Worm (Caenorhabditis elegans): ENCODE data around the gene lig-4.

Gene lig-4

DNA sequence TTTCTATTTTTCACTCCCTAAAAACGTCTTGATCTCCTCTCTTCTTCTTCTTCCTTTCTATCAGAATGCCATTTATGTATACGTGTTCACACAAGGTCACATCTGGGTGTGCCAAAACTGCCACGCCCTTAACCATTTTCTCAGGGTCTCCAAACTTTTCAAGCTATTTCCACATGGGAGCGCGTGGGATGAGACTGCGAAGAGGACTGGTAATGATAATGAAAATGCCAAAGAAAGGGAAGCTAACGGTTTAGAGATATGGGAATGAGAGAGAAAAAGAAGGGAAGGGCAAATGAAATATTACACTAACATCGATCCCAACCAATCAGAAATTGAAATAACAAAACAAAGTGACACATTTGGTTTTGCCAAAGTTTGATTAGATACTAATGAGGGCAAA lies 33.0 kb upstream of the lig-4 start (continued):
- TF ChIP-seq nhr-20 (tag; optimal IDR thresholded peaks at IDR 0.05) (peak; percentile 78), elt-3 (tag; optimal IDR thresholded peaks at IDR 0.05) (peak; percentile 55 to 95 (median 86)), ama-1 (optimal IDR thresholded peaks at IDR 0.05) (no peak), F16B12.6 (tag; optimal IDR thresholded peaks at IDR 0.05) (no peak), nhr-19 (GFP tag; conservative IDR thresholded peaks at IDR 0.05) (no peak), C16A3.4 (tag; optimal IDR thresholded peaks at IDR 0.05) (peak; percentile 36), lsy-2 (tag; optimal IDR thresholded peaks at IDR 0.05) (peak; percentile 22 to 47), xbp-1 (tag; optimal IDR thresholded peaks at IDR 0.05) (peak; percentile 5), ceh-82 (tag; optimal IDR thresholded peaks at IDR 0.05) (no peak)

DNA sequence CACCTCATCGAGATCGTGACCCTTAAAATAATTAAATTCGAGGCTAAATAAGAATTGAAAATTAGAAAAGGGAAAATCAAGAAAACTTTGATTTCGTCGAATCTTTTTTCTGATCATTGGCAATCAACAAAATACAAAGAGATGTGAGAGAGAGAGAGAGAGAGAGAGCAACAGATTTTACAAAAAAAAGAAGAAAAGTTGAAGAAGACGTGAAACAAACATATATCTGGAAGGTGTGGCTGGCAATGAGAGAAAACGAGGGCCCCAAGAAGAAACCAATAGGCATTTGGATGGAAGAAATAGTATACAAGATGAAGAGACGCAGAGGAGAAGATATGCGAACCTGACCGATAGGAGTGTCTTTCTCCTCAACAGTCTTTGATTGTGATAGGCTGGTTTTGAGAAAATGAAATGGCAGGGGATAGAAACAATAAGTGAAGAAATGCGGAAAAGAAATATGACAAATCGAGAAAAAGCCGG lies 32.2 kb upstream of the lig-4 start, which contains the start of gene mup-4:
Gene mup-4, minus strand, starts transcription at position 51 of the 480 bp plus-strand sequence.
- no peak for TF ChIP-seq mef-2 (tag; optimal IDR thresholded peaks at IDR 0.05)
- TF ChIP-seq jun-1 (tag; optimal IDR thresholded peaks at IDR 0.05) = no peak
- no peak for TF ChIP-seq hpl-2 (GFP tag; optimal IDR thresholded peaks at IDR 0.05)
- TF ChIP-seq aly-2 (tag; optimal IDR thresholded peaks at IDR 0.05) = no peak
- peak; percentile 91 for TF ChIP-seq pag-3 (tag; optimal IDR thresholded peaks at IDR 0.05; ENCODE audit: borderline replicate concordance, insufficient read depth)
- peak in 1 of 3 experiments; percentile 15 for TF ChIP-seq dpl-1 (GFP tag; optimal IDR thresholded peaks at IDR 0.05)
- no peak for TF ChIP-seq efl-1 (optimal IDR thresholded peaks at IDR 0.05)
- TF ChIP-seq efl-1 (GFP tag; optimal IDR thresholded peaks at IDR 0.05 in 1 of 2) = no peak
- no peak for TF ChIP-seq unc-62 (GFP tag; optimal IDR thresholded peaks at IDR 0.05)
- no peak for TF ChIP-seq unc-130 (tag; optimal IDR thresholded peaks at IDR 0.05)
- TF ChIP-seq nhr-28 (tag; optimal IDR thresholded peaks at IDR 0.05) = no peak
- peak; percentile 72 for TF ChIP-seq lin-14 (GFP tag; optimal IDR thresholded peaks at IDR 0.05)
- TF ChIP-seq xbp-1 (tag; optimal IDR thresholded peaks at IDR 0.05) = no peak
- no peak for TF ChIP-seq sup-37 (GFP tag; optimal IDR thresholded peaks at IDR 0.05)
- no peak for TF ChIP-seq aha-1 (tag; optimal IDR thresholded peaks at IDR 0.05)
- peak; percentile 43 for TF ChIP-seq nhr-20 (tag; optimal IDR thresholded peaks at IDR 0.05)
- TF ChIP-seq blmp-1 (tag; optimal IDR thresholded peaks at IDR 0.05) = peak; percentile 65
- no peak for TF ChIP-seq nhr-237 (tag; optimal IDR thresholded peaks at IDR 0.05)
- no peak for TF ChIP-seq rnt-1 (tag; optimal IDR thresholded peaks at IDR 0.05)
- no peak for TF ChIP-seq skn-1 (tag; optimal IDR thresholded peaks at IDR 0.05)
- no peak for TF ChIP-seq lin-13 (GFP tag; optimal IDR thresholded peaks at IDR 0.05)
- TF ChIP-seq fkh-10 (GFP tag; optimal IDR thresholded peaks at IDR 0.05) = no peak
- TF ChIP-seq tbx-2 (tag; optimal IDR thresholded peaks at IDR 0.05) = peak; percentile 17
- TF ChIP-seq efl-3 (GFP tag; optimal IDR thresholded peaks at IDR 0.05) = no peak
- TF ChIP-seq mab-9 (GFP tag; IDR thresholded peaks at IDR 0.05) = no peak
- peak; percentile 39 for TF ChIP-seq nhr-90 (tag; optimal IDR thresholded peaks at IDR 0.05; ENCODE audit: poor library complexity)
- no peak for TF ChIP-seq nhr-76 (tag; optimal IDR thresholded peaks at IDR 0.05)
- no peak for TF ChIP-seq zag-1 (tag; optimal IDR thresholded peaks at IDR 0.05)
- no peak for TF ChIP-seq tlp-1 (tag; optimal IDR thresholded peaks at IDR 0.05)
- TF ChIP-seq dsc-1 (tag; optimal IDR thresholded peaks at IDR 0.05) = no peak
- TF ChIP-seq fkh-8 (tag; optimal IDR thresholded peaks at IDR 0.05) = no peak
- TF ChIP-seq C04F5.9 (tag; optimal IDR thresholded peaks at IDR 0.05) = no peak
- TF ChIP-seq fkh-4 (tag; optimal IDR thresholded peaks at IDR 0.05; ENCODE audit: borderline replicate concordance) = no peak
- no peak for TF ChIP-seq isw-1 (GFP tag; IDR thresholded peaks at IDR 0.05)
- TF ChIP-seq nhr-71 (tag; optimal IDR thresholded peaks at IDR 0.05) = peak; percentile 43
- TF ChIP-seq unc-86 (tag; optimal IDR thresholded peaks at IDR 0.05) = no peak
- TF ChIP-seq hlh-4 (tag; optimal IDR thresholded peaks at IDR 0.05) = no peak
- peak in 4 of 6 experiments; percentile 11 to 65 (median 39) for TF ChIP-seq elt-3 (tag; optimal IDR thresholded peaks at IDR 0.05)
- peak; percentile 85 for TF ChIP-seq nhr-85 (tag)
- TF ChIP-seq lsy-2 (tag; optimal IDR thresholded peaks at IDR 0.05) = peak; percentile 4 to 21
- TF ChIP-seq ceh-8 (GFP tag; optimal IDR thresholded peaks at IDR 0.05) = no peak
- no peak for TF ChIP-seq unc-98 (GFP tag; IDR thresholded peaks at IDR 0.05)
- no peak for TF ChIP-seq ceh-82 (tag; optimal IDR thresholded peaks at IDR 0.05)
- TF ChIP-seq mdl-1 (tag; optimal IDR thresholded peaks at IDR 0.05) = no peak
- no peak for TF ChIP-seq F16B12.6 (tag; optimal IDR thresholded peaks at IDR 0.05)
- no peak for TF ChIP-seq hlh-17 (GFP tag; optimal IDR thresholded peaks at IDR 0.05; ENCODE audit: borderline replicate concordance)
- TF ChIP-seq lin-39 (tag; optimal IDR thresholded peaks at IDR 0.05) = no peak
- peak; percentile 49 for TF ChIP-seq snu-23 (GFP tag; optimal IDR thresholded peaks at IDR 0.05)
